Worm (Caenorhabditis elegans) whole organism, midembryonic: ENCODE results near the gene cpna-2.

Experiments used
- tab-1 ChIP-seq: fragments of 200-800 bp; sonication (Bioruptor generic); IDR thresholded peaks from 2 replicates; pipeline ENCODE4 v1.3.6; 2022; ENCODE audit warnings: missing genetic modification characterization, missing compliant biosample characterization
- ztf-23 ChIP-seq: fragments of 200-800 bp; sonication (Bioruptor generic); IDR thresholded peaks from 2 replicates; pipeline ENCODE4 v1.3.6; 2022; ENCODE audit warnings: missing genetic modification reagents, missing genetic modification characterization, missing compliant biosample characterization

DNA sequence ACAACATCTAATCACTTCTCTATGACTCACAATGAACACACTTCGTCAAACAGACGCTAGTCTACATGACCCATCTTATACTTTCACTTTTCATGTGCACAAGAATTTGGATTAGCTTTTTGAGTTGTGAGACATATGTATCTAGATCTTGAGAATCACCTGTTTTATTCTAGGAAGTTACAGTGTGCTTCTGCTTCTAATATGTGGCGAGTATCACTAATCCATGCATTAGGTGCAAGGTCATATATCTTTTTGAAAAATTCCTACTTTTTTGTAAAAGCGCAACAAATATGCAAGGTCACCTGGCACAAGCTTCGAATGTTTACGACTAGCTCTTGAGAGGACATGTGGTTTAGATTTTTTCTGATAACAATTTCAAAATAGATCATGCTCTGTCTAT is 49.0 kb upstream of the cpna-2 start:
- TF ChIP-seq ztf-23 (GFP tag; lab: Robert Waterston, UW) (no peak), tab-1 (GFP tag; lab: Robert Waterston, UW) (no peak)
